Worm (Caenorhabditis elegans) whole organism, mixed stage, embryonic: Measurements from ENCODE around the gene cyp-34A10.

ENCODE experiments used
- ceh-43 ChIP-seq: fragments of 200-800 bp; sonication (Bioruptor generic); optimal IDR thresholded peaks from 2 replicates; lab custom pipeline; 2018; ENCODE audit warnings: mild to moderate bottlenecking, missing genetic modification characterization, moderate library complexity, missing compliant biosample characterization
- ceh-83 ChIP-seq: fragments of 200-800 bp; sonication (Bioruptor generic); optimal IDR thresholded peaks from 2 replicates; lab custom pipeline; 2018; ENCODE audit warnings: mild to moderate bottlenecking, missing genetic modification characterization, missing compliant biosample characterization
- elt-3 ChIP-seq: fragments of 150-350 bp; optimal IDR thresholded peaks from 2 replicates; lab custom pipeline; 2014; ENCODE audit warnings: missing biosample characterization, missing genetic modification characterization
- mab-5 ChIP-seq: fragments of 150-350 bp; optimal IDR thresholded peaks from 2 replicates; lab custom pipeline; 2014; ENCODE audit warnings: missing biosample characterization, missing genetic modification characterization
- nhr-12 ChIP-seq: fragments of 150-350 bp; optimal IDR thresholded peaks from 2 replicates; lab custom pipeline; 2014; ENCODE audit warnings: missing biosample characterization, missing genetic modification characterization
- nhr-28 ChIP-seq: fragments of 150-350 bp; optimal IDR thresholded peaks from 2 replicates; lab custom pipeline; 2014; ENCODE audit warnings: missing biosample characterization, missing genetic modification characterization
- snpc-4 ChIP-seq: fragments of 150-350 bp; optimal IDR thresholded peaks from 2 replicates; lab custom pipeline; 2014; ENCODE audit warnings: missing biosample characterization, missing genetic modification characterization
- ztf-11 ChIP-seq: fragments of 150-350 bp; optimal IDR thresholded peaks from 2 replicates; lab custom pipeline; 2014; ENCODE audit warnings: missing biosample characterization, missing genetic modification characterization

DNA sequence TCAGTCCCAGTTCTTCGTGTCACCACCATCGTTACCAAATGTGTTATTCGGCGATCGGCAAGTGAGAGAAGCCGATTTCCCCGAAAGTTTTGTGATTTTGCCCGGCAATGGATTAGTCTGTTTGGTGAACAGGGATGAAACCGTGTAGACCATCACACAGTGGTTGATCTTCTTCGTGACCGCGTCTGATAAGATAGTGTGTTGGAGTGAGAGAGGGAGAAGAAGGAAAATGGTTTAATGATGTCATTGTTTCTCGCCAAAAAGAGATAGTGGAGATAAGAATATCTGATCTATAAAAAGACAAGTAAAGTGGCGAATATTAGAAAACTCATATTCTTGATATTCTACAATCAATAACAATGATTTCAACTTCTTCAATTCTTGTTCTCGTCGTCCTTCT lies 7.0 kb upstream of the cyp-34A10 start, which contains the start of gene nlp-31:
- TF ChIP-seq nhr-12 (tag; lab: Kevin White, UChicago) = no peak
- TF ChIP-seq ceh-43 = no peak
- TF ChIP-seq ceh-83 = no peak
- TF ChIP-seq mab-5 (tag; lab: Kevin White, UChicago) = no peak
- TF ChIP-seq nhr-28 (tag; lab: Kevin White, UChicago) = no peak
- no peak for TF ChIP-seq snpc-4 (tag; lab: Kevin White, UChicago)
- no peak for TF ChIP-seq ztf-11 (tag; lab: Kevin White, UChicago)
- TF ChIP-seq elt-3 (tag; lab: Kevin White, UChicago) = peak; percentile 93
